Fruit fly (Drosophila melanogaster) whole organism, embryonic: ENCODE data around the gene CG16965.

Experiments
- Awh ChIP-seq: fragments of 200-800 bp; sonication (Bioruptor generic); IDR thresholded peaks from 2 replicates; pipeline ENCODE4, ENCODE4 v1.3.6; 2022; ENCODE audit warnings: missing biosample characterization, missing genetic modification characterization
- B-H2 ChIP-seq: fragments of 200-800 bp; sonication (Bioruptor generic); optimal IDR thresholded peaks from 2 replicates; lab custom pipeline; 2018; ENCODE audit warnings: missing biosample characterization, mild to moderate bottlenecking, missing genetic modification characterization
- Blimp-1 ChIP-seq: fragments of 200-800 bp; sonication (Bioruptor generic); optimal IDR thresholded peaks from 3 replicates; lab custom pipeline; 2018; ENCODE audit warnings: missing biosample characterization, missing genetic modification characterization, mild to moderate bottlenecking, moderate library complexity, missing genetic modification reagents
- Bteb2 ChIP-seq: fragments of 200-800 bp; sonication (Bioruptor generic); optimal IDR thresholded peaks from 2 replicates; lab custom pipeline; 2016; ENCODE audit warnings: missing biosample characterization, missing genetic modification characterization
- CG11456 ChIP-seq: fragments of 200-800 bp; sonication (Bioruptor generic); IDR thresholded peaks from 3 replicates; pipeline ENCODE4 v1.3.6; 2022; ENCODE audit warnings: missing biosample characterization, missing genetic modification characterization
- CG12155 ChIP-seq: fragments of 200-800 bp; sonication (Bioruptor generic); optimal IDR thresholded peaks from 3 replicates; lab custom pipeline; 2016; ENCODE audit warnings: missing biosample characterization, missing genetic modification characterization
- CG12219 ChIP-seq: fragments of 200-800 bp; sonication (Bioruptor generic); optimal IDR thresholded peaks from 3 replicates; lab custom pipeline; 2018; ENCODE audit warnings: missing biosample characterization, mild to moderate bottlenecking, missing genetic modification characterization
- CG14050 ChIP-seq: fragments of 200-800 bp; sonication (Bioruptor generic); IDR thresholded peaks from 3 replicates; pipeline ENCODE4 v1.3.6; 2022; ENCODE audit warnings: missing biosample characterization, missing genetic modification characterization
- CG14710 ChIP-seq: fragments of 200-800 bp; sonication (Bioruptor generic); optimal IDR thresholded peaks from 3 replicates; lab custom pipeline; 2019; ENCODE audit warnings: missing biosample characterization, mild to moderate bottlenecking, missing genetic modification characterization, moderate library complexity
- CG17612 ChIP-seq: fragments of 200-800 bp; sonication (Bioruptor generic); IDR thresholded peaks from 2 replicates; pipeline ENCODE4 v1.3.6; 2022; ENCODE audit warnings: missing biosample characterization, missing genetic modification characterization
- CG18262 ChIP-seq: fragments of 200-800 bp; optimal IDR thresholded peaks from 3 replicates; lab custom pipeline; 2019; ENCODE audit warnings: missing biosample characterization, mild to moderate bottlenecking, missing genetic modification characterization, moderate library complexity
- CG18764 ChIP-seq: fragments of 200-800 bp; sonication (Bioruptor generic); optimal IDR thresholded peaks from 3 replicates; lab custom pipeline; 2016; ENCODE audit warnings: missing biosample characterization, missing genetic modification characterization
- CG3163 ChIP-seq: fragments of 200-800 bp; sonication (Bioruptor generic); optimal IDR thresholded peaks from 3 replicates; lab custom pipeline; 2016; ENCODE audit warnings: missing biosample characterization, missing genetic modification characterization
- CG32767 ChIP-seq: fragments of 200-800 bp; sonication (Bioruptor generic); IDR thresholded peaks from 2 replicates; pipeline ENCODE4 v1.3.6; 2022; ENCODE audit warnings: missing biosample characterization, missing genetic modification characterization
- CG34376 ChIP-seq: fragments of 200-800 bp; sonication (Bioruptor generic); optimal IDR thresholded peaks from 2 replicates; lab custom pipeline; 2018; ENCODE audit warnings: missing biosample characterization, mild to moderate bottlenecking, missing genetic modification characterization
- CG4854 ChIP-seq: fragments of 200-800 bp; sonication (Bioruptor generic); optimal IDR thresholded peaks from 2 replicates; lab custom pipeline; 2016; ENCODE audit warnings: missing biosample characterization, missing genetic modification characterization, inconsistent platforms
- CG5953 ChIP-seq: fragments of 200-800 bp; sonication (Bioruptor generic); IDR thresholded peaks from 2 replicates; pipeline ENCODE4 v1.3.6; 2022; ENCODE audit warnings: missing biosample characterization, missing genetic modification characterization
- CG6791 ChIP-seq: fragments of 200-800 bp; sonication (Bioruptor generic); IDR thresholded peaks from 3 replicates; pipeline ENCODE4 v1.3.6; 2022; ENCODE audit warnings: missing biosample characterization, missing genetic modification characterization; ENCODE audit not compliant: partially characterized antibody
- CoRest ChIP-seq: fragments of 200-800 bp; sonication (Bioruptor generic); optimal IDR thresholded peaks from 3 replicates; lab custom pipeline; 2018; ENCODE audit warnings: missing biosample characterization, mild to moderate bottlenecking, missing genetic modification characterization, moderate library complexity
- Deaf1 ChIP-seq: fragments of 200-800 bp; optimal IDR thresholded peaks from 3 replicates; lab custom pipeline; 2019; ENCODE audit warnings: missing biosample characterization, mild to moderate bottlenecking, missing genetic modification characterization, moderate library complexity
- Drgx ChIP-seq: fragments of 200-800 bp; sonication (Bioruptor generic); IDR thresholded peaks from 2 replicates; pipeline ENCODE4 v1.3.6; 2022; ENCODE audit warnings: missing biosample characterization, missing genetic modification characterization
- Eip74EF ChIP-seq, 2 experiments: fragments of 200-800 bp in 1 of 2; fragments of >200 bp in 1 of 2; sonication (Bioruptor generic) in 1 of 2; optimal IDR thresholded peaks; 2 replicates each; lab custom pipeline; 2017 to 2019; ENCODE audit warnings: missing biosample characterization in 2 of 2, missing genetic modification characterization in 2 of 2, mild to moderate bottlenecking in 1 of 2, moderate library complexity in 1 of 2
- Gsc ChIP-seq: fragments of 200-800 bp; sonication (Bioruptor generic); IDR thresholded peaks from 2 replicates; pipeline ENCODE4 v1.3.6; 2022; ENCODE audit warnings: missing biosample characterization, missing genetic modification characterization
- Gug ChIP-seq: fragments of 200-800 bp; sonication (Bioruptor generic); IDR thresholded peaks from 4 replicates; pipeline ENCODE4 v1.3.6; 2022; ENCODE audit warnings: missing biosample characterization, missing genetic modification characterization
- H2.0 ChIP-seq: fragments of 200-800 bp; sonication (Bioruptor generic); IDR thresholded peaks from 2 replicates; pipeline ENCODE4 v1.3.6; 2022; ENCODE audit warnings: missing biosample characterization, missing genetic modification characterization
- NC2α ChIP-seq: fragments of 200-800 bp; sonication (Bioruptor generic); optimal IDR thresholded peaks from 2 replicates; lab custom pipeline; 2016; ENCODE audit warnings: missing biosample characterization, missing genetic modification characterization
- NfI ChIP-seq: fragments of 200-800 bp; sonication (Bioruptor generic); optimal IDR thresholded peaks from 3 replicates; lab custom pipeline; 2018; ENCODE audit warnings: missing biosample characterization, mild to moderate bottlenecking, missing genetic modification characterization, moderate library complexity
- Poxn ChIP-seq: fragments of 200-800 bp; sonication (Bioruptor generic); IDR thresholded peaks from 2 replicates; pipeline ENCODE4 v1.3.6; 2022; ENCODE audit warnings: missing biosample characterization, missing genetic modification characterization
- Ssrp ChIP-seq: fragments of 200-800 bp; sonication (Bioruptor generic); optimal IDR thresholded peaks from 2 replicates; lab custom pipeline; 2018; ENCODE audit warnings: missing biosample characterization, mild to moderate bottlenecking, missing genetic modification characterization, moderate library complexity
- Xbp1 ChIP-seq: fragments of 200-800 bp; sonication (Bioruptor generic); optimal IDR thresholded peaks from 3 replicates; lab custom pipeline; 2016; ENCODE audit warnings: missing biosample characterization, mild to moderate bottlenecking, missing genetic modification characterization
- ab ChIP-seq: fragments of 200-800 bp; sonication (Bioruptor generic); optimal IDR thresholded peaks from 2 replicates; lab custom pipeline; 2016; ENCODE audit warnings: missing biosample characterization, missing genetic modification characterization
- bbx ChIP-seq: fragments of 200-800 bp; sonication (Bioruptor generic); IDR thresholded peaks from 2 replicates; pipeline ENCODE4 v1.3.6; 2022; ENCODE audit warnings: missing biosample characterization, missing genetic modification characterization; ENCODE audit not compliant: partially characterized antibody
- ci ChIP-seq: fragments of 200-800 bp; sonication (Bioruptor generic); IDR thresholded peaks from 3 replicates; pipeline ENCODE4 v1.3.6; 2022; ENCODE audit warnings: missing biosample characterization, missing genetic modification characterization
- crol ChIP-seq: fragments of 200-800 bp; sonication (Bioruptor generic); IDR thresholded peaks from 2 replicates; pipeline ENCODE4 v1.3.6; 2022; ENCODE audit warnings: missing biosample characterization, missing genetic modification characterization
- fd102C ChIP-seq: fragments of 200-800 bp; sonication (Bioruptor generic); optimal IDR thresholded peaks from 2 replicates; lab custom pipeline; 2018; ENCODE audit warnings: missing biosample characterization, mild to moderate bottlenecking, missing genetic modification characterization, moderate library complexity
- fd3F ChIP-seq: fragments of 200-800 bp; sonication (Bioruptor generic); optimal IDR thresholded peaks from 2 replicates; lab custom pipeline; 2018; ENCODE audit warnings: missing biosample characterization, mild to moderate bottlenecking, missing genetic modification characterization, moderate library complexity
- fd96Cb ChIP-seq: fragments of 200-800 bp; sonication (Bioruptor generic); optimal IDR thresholded peaks from 2 replicates; lab custom pipeline; 2018; ENCODE audit warnings: missing biosample characterization, mild to moderate bottlenecking, missing genetic modification characterization, moderate library complexity
- gro ChIP-seq: fragments of 200-800 bp; sonication (Bioruptor generic); optimal IDR thresholded peaks from 2 replicates; lab custom pipeline; 2016; ENCODE audit warnings: missing biosample characterization, missing genetic modification characterization
- gsb-n ChIP-seq: fragments of 200-800 bp; sonication (Bioruptor generic); optimal IDR thresholded peaks from 3 replicates; lab custom pipeline; 2018; ENCODE audit warnings: missing biosample characterization, mild to moderate bottlenecking, missing genetic modification characterization
- hth ChIP-seq: fragments of >200 bp; optimal IDR thresholded peaks from 2 replicates; lab custom pipeline; 2017; ENCODE audit warnings: inconsistent platforms
- knrl ChIP-seq: fragments of 200-800 bp; sonication (Bioruptor generic); IDR thresholded peaks from 3 replicates; pipeline ENCODE4 v1.3.6; 2022; ENCODE audit warnings: missing biosample characterization, missing genetic modification characterization; ENCODE audit not compliant: partially characterized antibody
- nom ChIP-seq: fragments of 200-800 bp; sonication (Bioruptor generic); optimal IDR thresholded peaks from 2 replicates; lab custom pipeline; 2017; ENCODE audit warnings: missing biosample characterization, missing genetic modification characterization, mild to moderate bottlenecking, moderate library complexity, missing genetic modification reagents
- otp ChIP-seq: fragments of 200-800 bp; sonication (Bioruptor generic); IDR thresholded peaks from 3 replicates; pipeline ENCODE4, ENCODE4 v1.3.6; 2022; ENCODE audit warnings: missing biosample characterization, missing genetic modification characterization
- prd ChIP-seq, 3 experiments: fragments of >200 bp in 2 of 3; fragments of 200-800 bp in 1 of 3; sonication (Bioruptor generic) in 1 of 3; optimal IDR thresholded peaks in 2 of 3; IDR thresholded peaks in 1 of 3; 2 replicates in 2 of 3; 3 replicates in 1 of 3; pipeline versions ENCODE4 v1.3.6 to Lab custom; 2017 to 2022; ENCODE audit warnings: missing biosample characterization in 1 of 3, missing genetic modification characterization in 1 of 3
- pum ChIP-seq: fragments of 200-800 bp; sonication (Bioruptor generic); optimal IDR thresholded peaks from 2 replicates; lab custom pipeline; 2016; ENCODE audit warnings: missing biosample characterization, missing genetic modification characterization
- seq ChIP-seq: fragments of 200-800 bp; sonication (Bioruptor generic); IDR thresholded peaks from 2 replicates; pipeline ENCODE4 v1.3.6; 2022; ENCODE audit warnings: missing biosample characterization, missing genetic modification characterization
- sim ChIP-seq: fragments of 200-800 bp; sonication (Bioruptor generic); IDR thresholded peaks from 2 replicates; pipeline ENCODE4 v1.3.6; 2022; ENCODE audit warnings: missing biosample characterization, missing genetic modification characterization
- ssp ChIP-seq: fragments of 200-800 bp; sonication (Bioruptor generic); IDR thresholded peaks from 2 replicates; pipeline ENCODE4 v1.3.6; 2022; ENCODE audit warnings: missing biosample characterization, missing genetic modification characterization
- stwl ChIP-seq: fragments of 200-800 bp; sonication (Bioruptor generic); optimal IDR thresholded peaks from 3 replicates; lab custom pipeline; 2018; ENCODE audit warnings: missing biosample characterization, mild to moderate bottlenecking, missing genetic modification characterization, moderate library complexity
- tap ChIP-seq: fragments of 200-800 bp; optimal IDR thresholded peaks from 3 replicates; lab custom pipeline; 2019; ENCODE audit warnings: missing biosample characterization, mild to moderate bottlenecking, missing genetic modification characterization, moderate library complexity
- zfh1 ChIP-seq: fragments of 200-800 bp; sonication (Bioruptor generic); IDR thresholded peaks from 3 replicates; pipeline ENCODE4 v1.3.6; 2022; ENCODE audit warnings: missing biosample characterization, missing genetic modification characterization

The CG16965 gene

dm6 chr2L:11949917-11950316, 31.5 kb upstream of the CG16965 start (continued):
- TF ChIP-seq tap (tag; lab: Kevin White, UChicago) (no peak), gsb-n (tag; lab: Kevin White, UChicago) (no peak), pum (GFP tag; lab: Kevin White, UChicago) (peak; percentile 11), CG34376 (GFP tag; lab: Kevin White, UChicago) (no peak), CG18262 (tag; lab: Kevin White, UChicago) (peak; percentile 32), knrl (GFP tag; lab: Robert Waterston, UW) (no peak), CG18764 (GFP tag; lab: Kevin White, UChicago) (no peak), Deaf1 (tag; lab: Kevin White, UChicago) (no peak), bbx (GFP tag; lab: Robert Waterston, UW) (no peak), fd96Cb (tag; lab: Kevin White, UChicago) (peak; percentile 44), Bteb2 (no peak), ssp (GFP tag; lab: Robert Waterston, UW) (0 out of 2 replicates have a peak, but pooled peaks have one; percentile 7), NfI (GFP tag; lab: Kevin White, UChicago) (peak; percentile 37), otp (peak; percentile 37; the same call in 1 of the 3 replicates), ab (no peak), crol (GFP tag; lab: Robert Waterston, UW) (no peak), CG17612 (GFP tag; lab: Robert Waterston, UW) (no peak), gro (no peak), stwl (tag; lab: Kevin White, UChicago) (no peak), seq (no peak), CG11456 (GFP tag; lab: Robert Waterston, UW) (no peak), CG32767 (peak; percentile 47; the same call in 1 of the 2 replicates), Blimp-1 (GFP tag; lab: Kevin White, UChicago) (peak; percentile 36), hth (no peak), Awh (no peak; the same call in 1 of the 2 replicates), Xbp1 (GFP tag; lab: Kevin White, UChicago) (peak; percentile 55), CG5953 (GFP tag; lab: Robert Waterston, UW) (0 out of 2 replicates have a peak, but pooled peaks have one; percentile 22), CG12155 (GFP tag; lab: Kevin White, UChicago) (peak; percentile 6), CG14050 (GFP tag; lab: Robert Waterston, UW) (no peak), NC2α (GFP tag; lab: Kevin White, UChicago) (no peak), Gsc (GFP tag; lab: Robert Waterston, UW) (no peak), zfh1 (GFP tag; lab: Robert Waterston, UW) (peak; percentile 79), B-H2 (GFP tag; lab: Kevin White, UChicago) (no peak), CG6791 (GFP tag; lab: Robert Waterston, UW) (no peak), CG3163 (GFP tag; lab: Kevin White, UChicago) (no peak), fd3F (GFP tag; lab: Kevin White, UChicago) (no peak), sim (GFP tag; lab: Robert Waterston, UW) (no peak), prd (optimal IDR thresholded peaks at IDR 0.05; lab: Kevin White, UChicago) (no peak), prd (GFP tag; IDR thresholded peaks at IDR 0.05; lab: Robert Waterston, UW) (peak; percentile 77), Eip74EF (GFP tag; optimal IDR thresholded peaks at IDR 0.05; lab: Kevin White, UChicago) (no peak), fd102C (GFP tag; lab: Kevin White, UChicago) (peak; percentile 22), CG12219 (peak; percentile 45), Drgx (GFP tag; lab: Robert Waterston, UW) (peak; percentile 94), Ssrp (tag; lab: Kevin White, UChicago) (peak; percentile 55), ci (peak; percentile 78; the same call in 2 of the 3 replicates), nom (GFP tag; lab: Kevin White, UChicago) (no peak), Gug (GFP tag; lab: Robert Waterston, UW) (no peak), CG4854 (GFP tag; lab: Kevin White, UChicago) (no peak), H2.0 (GFP tag; lab: Robert Waterston, UW) (peak; percentile 64), CG14710 (tag; lab: Kevin White, UChicago) (peak; percentile 17), Poxn (no peak), CoRest (tag; lab: Kevin White, UChicago) (peak; percentile 37)
